Worm (Caenorhabditis elegans) whole organism, L2 larva: ENCODE measurements around the gene hlh-32.

Experiments used
- C34F6.9 ChIP-seq: fragments of 150-350 bp; optimal IDR thresholded peaks from 2 replicates; lab custom pipeline; 2014; ENCODE audit warnings: missing biosample characterization, missing genetic modification characterization
- lsy-2 ChIP-seq, 2 experiments: fragments of 150-350 bp in 1 of 2; sonication (generic microtip) in 1 of 2; optimal IDR thresholded peaks; 2 replicates each; lab custom pipeline; 2014 to 2017; ENCODE audit warnings: missing biosample characterization in 2 of 2, missing genetic modification characterization in 2 of 2
- nhr-10 ChIP-seq: sonication (generic microtip); optimal IDR thresholded peaks from 2 replicates; lab custom pipeline; 2017; ENCODE audit warnings: missing biosample characterization, missing genetic modification characterization
- nhr-11 ChIP-seq: fragments of 150-350 bp; optimal IDR thresholded peaks from 2 replicates; lab custom pipeline; 2014; ENCODE audit warnings: missing biosample characterization, missing genetic modification characterization
- nhr-6 ChIP-seq: fragments of 150-350 bp; optimal IDR thresholded peaks from 2 replicates; lab custom pipeline; 2014; ENCODE audit warnings: missing biosample characterization, missing genetic modification characterization
- nhr-77 ChIP-seq: fragments of 150-350 bp; optimal IDR thresholded peaks from 2 replicates; lab custom pipeline; 2014; ENCODE audit warnings: missing biosample characterization, missing genetic modification characterization
- sma-9 ChIP-seq, 2 experiments: fragments of 150-350 bp in 1 of 2; sonication (generic microtip) in 1 of 2; optimal IDR thresholded peaks; 2 replicates each; lab custom pipeline; 2014 to 2016; ENCODE audit warnings: missing genetic modification characterization in 2 of 2, mild to moderate bottlenecking in 1 of 2, missing biosample characterization in 1 of 2, missing compliant biosample characterization in 1 of 2, missing genetic modification reagents in 1 of 2, moderate library complexity in 1 of 2
- snpc-4 ChIP-seq: fragments of 150-350 bp; optimal IDR thresholded peaks from 2 replicates; lab custom pipeline; 2014; ENCODE audit warnings: missing biosample characterization, missing genetic modification characterization
- unc-62 ChIP-seq: fragments of 150-350 bp; optimal IDR thresholded peaks from 2 replicates; lab custom pipeline; 2014; ENCODE audit warnings: missing biosample characterization, missing genetic modification reagents, missing genetic modification characterization

ce11 chrIV:16119577-16119976 is 12.7 kb upstream of the hlh-32 start:
- TF ChIP-seq nhr-77 (tag; lab: Kevin White, UChicago) (no peak), unc-62 (GFP tag; lab: Kevin White, UChicago) (no peak), C34F6.9 (tag; lab: Kevin White, UChicago) (no peak), lsy-2 (tag; optimal IDR thresholded peaks at IDR 0.05; lab: Kevin White, UChicago) (no peak), nhr-10 (tag; lab: Kevin White, UChicago) (no peak), nhr-11 (tag; lab: Kevin White, UChicago) (no peak), nhr-6 (tag; lab: Kevin White, UChicago) (no peak), snpc-4 (tag; lab: Kevin White, UChicago) (no peak), sma-9 (GFP tag; optimal IDR thresholded peaks at IDR 0.05; lab: Kevin White, UChicago) (no peak), sma-9 (tag; optimal IDR thresholded peaks at IDR 0.05; lab: Kevin White, UChicago) (no peak)
